Fruit fly (Drosophila melanogaster) whole organism, pupa: ENCODE data around the gene Spn38F.
A peak's percentile ranks its signal among the peaks of the same experiment; 100 is the strongest.

Experiments used
- CG10348 ChIP-seq: fragments of 200-800 bp; sonication (Bioruptor generic); IDR thresholded peaks from 2 replicates; pipeline ENCODE4 v1.3.6; 2022; ENCODE audit warnings: missing biosample characterization, missing genetic modification characterization
- CG12605 ChIP-seq: fragments of 200-800 bp; sonication (Bioruptor generic); IDR thresholded peaks from 2 replicates; pipeline ENCODE4 v1.3.6; 2022; ENCODE audit warnings: missing biosample characterization, missing genetic modification characterization
- CG13204 ChIP-seq: fragments of 200-800 bp; sonication (Bioruptor generic); optimal IDR thresholded peaks from 2 replicates; lab custom pipeline; 2018; ENCODE audit warnings: missing biosample characterization, mild to moderate bottlenecking, missing genetic modification characterization, moderate library complexity
- CG14655 ChIP-seq: fragments of 200-800 bp; sonication (Bioruptor generic); optimal IDR thresholded peaks from 3 replicates; lab custom pipeline; 2017; ENCODE audit warnings: mild to moderate bottlenecking, missing biosample characterization, missing genetic modification reagents, missing genetic modification characterization
- CG15710 ChIP-seq: fragments of 200-800 bp; sonication (Bioruptor generic); optimal IDR thresholded peaks from 2 replicates; lab custom pipeline; 2018; ENCODE audit warnings: missing biosample characterization, mild to moderate bottlenecking, missing genetic modification characterization, moderate library complexity
- CG17806 ChIP-seq: fragments of 200-800 bp; sonication (Bioruptor generic); optimal IDR thresholded peaks from 2 replicates; lab custom pipeline; 2018; ENCODE audit warnings: missing biosample characterization, mild to moderate bottlenecking, missing genetic modification characterization, moderate library complexity
- CG32121 ChIP-seq: fragments of 200-800 bp; sonication (Bioruptor generic); IDR thresholded peaks from 2 replicates; pipeline ENCODE4 v1.3.6; 2022; ENCODE audit warnings: missing biosample characterization, missing genetic modification characterization
- CG34367 ChIP-seq: fragments of 200-800 bp; sonication (Bioruptor generic); optimal IDR thresholded peaks from 2 replicates; lab custom pipeline; 2018; ENCODE audit warnings: missing biosample characterization, mild to moderate bottlenecking, missing genetic modification characterization
- CG4496 ChIP-seq: fragments of 200-800 bp; sonication (Bioruptor generic); IDR thresholded peaks from 3 replicates; pipeline ENCODE4 v1.3.6; 2022; ENCODE audit warnings: missing biosample characterization, missing genetic modification characterization
- CG8159 ChIP-seq: fragments of 200-800 bp; sonication (Bioruptor generic); optimal IDR thresholded peaks from 3 replicates; lab custom pipeline; 2018; ENCODE audit warnings: missing biosample characterization, mild to moderate bottlenecking, missing genetic modification characterization, moderate library complexity
- CG8301 ChIP-seq: fragments of 200-800 bp; sonication (Bioruptor generic); optimal IDR thresholded peaks from 2 replicates; lab custom pipeline; 2018; ENCODE audit warnings: missing biosample characterization, mild to moderate bottlenecking, missing genetic modification characterization
- CG9948 ChIP-seq: fragments of 200-800 bp; sonication (Bioruptor generic); optimal IDR thresholded peaks from 2 replicates; lab custom pipeline; 2018; ENCODE audit warnings: missing biosample characterization, mild to moderate bottlenecking, missing genetic modification characterization, moderate library complexity
- D1 ChIP-seq: fragments of 200-800 bp; sonication (Bioruptor generic); optimal IDR thresholded peaks from 2 replicates; lab custom pipeline; 2018; ENCODE audit warnings: missing biosample characterization, mild to moderate bottlenecking, missing genetic modification characterization, moderate library complexity
- EcR ChIP-seq: fragments of 200-800 bp; sonication (Bioruptor generic); optimal IDR thresholded peaks from 3 replicates; lab custom pipeline; 2019; ENCODE audit warnings: missing biosample characterization, missing genetic modification characterization, mild to moderate bottlenecking, moderate library complexity, missing genetic modification reagents
- Ets98B ChIP-seq: fragments of 200-800 bp; sonication (Bioruptor generic); IDR thresholded peaks from 2 replicates; pipeline ENCODE4 v1.3.6; 2022; ENCODE audit warnings: missing biosample characterization, missing genetic modification characterization
- Pif1A ChIP-seq: fragments of 200-800 bp; sonication (Bioruptor generic); optimal IDR thresholded peaks from 3 replicates; lab custom pipeline; 2016; ENCODE audit warnings: missing biosample characterization, missing genetic modification characterization
- Pif1B ChIP-seq: fragments of 200-800 bp; sonication (Bioruptor generic); optimal IDR thresholded peaks from 3 replicates; lab custom pipeline; 2016; ENCODE audit warnings: missing biosample characterization, missing genetic modification characterization
- Snoo ChIP-seq: fragments of 200-800 bp; sonication (Bioruptor generic); optimal IDR thresholded peaks from 3 replicates; lab custom pipeline; 2017; ENCODE audit warnings: missing biosample characterization, mild to moderate bottlenecking, missing genetic modification characterization, inconsistent platforms
- fd96Ca ChIP-seq: fragments of 200-800 bp; sonication (Bioruptor generic); IDR thresholded peaks from 3 replicates; pipeline ENCODE4 v1.3.6; 2022; ENCODE audit warnings: missing biosample characterization, missing genetic modification characterization
- gl ChIP-seq: fragments of 200-800 bp; sonication (Bioruptor generic); optimal IDR thresholded peaks from 2 replicates; lab custom pipeline; 2018; ENCODE audit warnings: missing biosample characterization, mild to moderate bottlenecking, missing genetic modification characterization
- rn ChIP-seq: fragments of 200-800 bp; sonication (Bioruptor generic); IDR thresholded peaks from 2 replicates; pipeline ENCODE4 v1.3.6; 2022; ENCODE audit warnings: missing biosample characterization, missing genetic modification characterization

The Spn38F gene

DNA sequence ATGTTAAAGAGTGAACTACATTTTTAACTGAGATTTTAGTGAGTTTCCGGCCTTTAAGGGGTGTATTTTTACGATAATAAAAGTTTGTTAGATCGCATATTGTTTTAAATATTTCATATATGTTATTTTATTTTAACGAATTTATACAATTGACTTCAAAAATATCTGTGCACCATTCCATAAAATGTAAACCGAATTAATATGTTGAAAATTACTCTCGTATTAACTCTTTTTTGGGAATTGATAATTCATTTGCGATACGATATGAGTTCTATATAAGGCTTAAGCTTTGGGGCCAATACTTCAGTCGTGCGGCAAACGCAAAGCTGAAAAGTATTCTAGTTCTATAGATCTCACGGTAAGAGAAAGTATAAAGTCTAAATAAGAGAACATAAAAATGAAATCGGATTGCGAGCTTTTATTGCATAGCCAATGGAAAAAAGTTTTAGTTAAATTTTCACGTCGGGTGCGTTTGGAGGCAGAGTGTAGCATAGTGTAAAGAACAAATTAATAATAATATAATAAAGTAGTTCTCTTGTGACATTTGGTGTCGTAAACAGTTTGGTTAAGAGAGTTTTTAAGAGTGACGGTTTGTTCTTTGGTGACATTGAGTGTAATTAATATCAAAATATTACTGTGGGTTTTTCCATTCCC is 13.5 kb downstream of the Spn38F start:
- TF ChIP-seq CG32121 (peak; percentile 10; the same call in 1 of the 2 replicates), CG14655 (GFP tag; lab: Kevin White, UChicago) (no peak)
- TF ChIP-seq, all 21 proteins: peak for 1

DNA sequence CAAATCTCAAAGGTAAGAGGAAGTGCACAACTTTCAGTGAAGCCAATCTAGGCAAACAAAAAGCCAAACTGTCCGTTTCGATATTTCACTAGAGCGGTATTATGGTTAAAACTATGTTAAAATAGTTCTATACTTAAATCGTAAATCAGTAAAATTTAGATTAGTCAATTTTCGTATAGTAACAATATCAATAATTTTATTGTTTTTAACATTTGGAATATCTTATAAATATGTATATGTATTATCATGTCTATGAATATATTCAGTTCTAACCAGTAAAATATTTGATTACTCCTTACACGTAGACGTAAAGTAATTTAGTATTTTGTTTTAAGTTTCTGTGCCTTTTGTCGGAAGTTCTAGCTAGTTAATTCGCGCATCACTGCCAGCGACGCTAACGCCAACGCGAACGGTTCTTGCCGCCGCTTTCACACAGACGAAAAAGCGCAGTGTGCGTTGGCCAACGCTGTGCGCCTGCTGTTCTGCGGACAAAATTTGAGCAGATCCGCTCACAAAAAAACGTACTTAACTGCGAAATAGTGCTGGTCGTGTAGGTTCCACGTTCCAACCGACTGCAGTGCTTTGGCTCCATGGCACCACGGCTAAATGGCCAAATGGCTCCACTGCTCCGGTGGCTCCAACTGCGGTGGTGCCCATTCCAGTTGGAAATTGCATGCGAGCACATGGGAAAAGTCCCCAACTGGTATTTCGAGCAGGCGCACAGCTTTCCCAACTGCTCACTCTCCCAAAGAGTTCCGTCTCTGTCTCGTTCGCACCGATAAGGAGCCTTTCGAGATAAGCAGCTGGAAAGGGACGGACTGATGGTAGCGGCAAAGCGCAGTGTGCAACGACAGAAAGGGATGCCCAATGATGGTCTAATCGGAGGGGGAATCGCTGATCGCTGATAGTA is 14.3 kb downstream of the Spn38F start:
- peak; percentile 69; the same call in 1 of the 2 replicates for TF ChIP-seq Ets98B (GFP tag; lab: Robert Waterston, UW)
- TF ChIP-seq CG8159 (tag; lab: Kevin White, UChicago), result peak; percentile 26
- peak; percentile 94 for TF ChIP-seq CG13204 (GFP tag; lab: Kevin White, UChicago)
- peak; percentile 30 for TF ChIP-seq Pif1B (GFP tag; lab: Kevin White, UChicago)
- peak; percentile 60 for TF ChIP-seq gl (tag; lab: Kevin White, UChicago)
- TF ChIP-seq CG4496 (GFP tag; lab: Robert Waterston, UW), result 0 out of 3 replicates have a peak, but pooled peaks have one; percentile 65
- peak; percentile 72 for TF ChIP-seq EcR (GFP tag; lab: Kevin White, UChicago)
- peak; percentile 8 for TF ChIP-seq Pif1A (GFP tag; lab: Kevin White, UChicago)
- TF ChIP-seq CG32121, result peak; percentile 82
- no peak for TF ChIP-seq CG10348 (GFP tag; lab: Robert Waterston, UW)
- peak; percentile 11; the same call in 2 of the 3 replicates for TF ChIP-seq fd96Ca (GFP tag; lab: Robert Waterston, UW)
- 0 out of 2 replicates have a peak, but pooled peaks have one; percentile 15 for TF ChIP-seq CG12605 (GFP tag; lab: Robert Waterston, UW)
- TF ChIP-seq D1, result no peak
- TF ChIP-seq CG8301, result no peak
- peak; percentile 28 for TF ChIP-seq Snoo (tag; lab: Kevin White, UChicago)
- TF ChIP-seq CG14655 (GFP tag; lab: Kevin White, UChicago), result peak; percentile 45
- no peak for TF ChIP-seq CG15710
- peak; percentile 30 for TF ChIP-seq CG9948 (tag; lab: Kevin White, UChicago)
- no peak for TF ChIP-seq CG34367 (tag; lab: Kevin White, UChicago)

DNA sequence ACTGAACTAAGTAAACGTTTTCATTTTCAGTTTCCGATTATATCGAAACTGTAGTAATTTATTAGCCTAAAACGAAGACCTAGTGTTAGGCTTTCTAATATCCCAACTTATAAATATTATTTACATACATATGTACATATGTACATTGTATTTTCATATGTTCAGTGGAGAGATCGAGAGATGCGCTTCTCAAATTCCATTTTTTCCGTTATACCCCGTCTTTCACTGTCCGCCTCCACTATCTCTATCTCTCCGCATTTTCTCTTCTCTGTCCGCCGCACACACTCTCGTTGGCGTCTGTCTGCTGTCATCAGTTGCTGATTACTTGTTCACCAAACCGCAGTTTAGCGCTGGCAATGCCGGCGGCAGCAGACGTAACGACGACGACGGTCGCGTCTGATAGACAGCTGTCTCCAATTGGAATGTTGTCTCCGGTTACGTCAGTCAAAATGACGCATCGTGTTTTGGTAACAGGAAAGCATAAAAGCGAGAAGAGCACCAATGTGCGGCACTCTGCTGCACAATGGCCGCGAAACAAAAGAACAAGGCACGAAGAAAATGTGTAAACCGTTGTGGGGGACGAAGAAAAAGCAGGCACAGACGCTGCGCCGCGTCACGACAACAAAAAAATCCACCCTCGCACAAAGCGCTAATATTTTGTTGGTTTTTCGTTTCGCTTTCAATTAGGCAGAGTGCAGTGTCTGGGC is 15.1 kb downstream of the Spn38F start, which contains the start of gene CG9331:
Gene CG9331 (plus strand): TSS at position 340 of the 707 bp plus-strand sequence.
- peak; percentile 75; the same call in 1 of the 2 replicates for TF ChIP-seq CG32121
- TF ChIP-seq CG9948 (tag; lab: Kevin White, UChicago), result no peak
- peak; percentile 57 for TF ChIP-seq Ets98B (GFP tag; lab: Robert Waterston, UW)
- no peak for TF ChIP-seq Pif1A (GFP tag; lab: Kevin White, UChicago)
- TF ChIP-seq EcR (GFP tag; lab: Kevin White, UChicago), result peak; percentile 70
- peak; percentile 44; the same call in 1 of the 3 replicates for TF ChIP-seq CG4496 (GFP tag; lab: Robert Waterston, UW)
- TF ChIP-seq fd96Ca (GFP tag; lab: Robert Waterston, UW), result peak; percentile 36; the same call in 1 of the 3 replicates
- peak; percentile 82 for TF ChIP-seq CG13204 (GFP tag; lab: Kevin White, UChicago)

DNA sequence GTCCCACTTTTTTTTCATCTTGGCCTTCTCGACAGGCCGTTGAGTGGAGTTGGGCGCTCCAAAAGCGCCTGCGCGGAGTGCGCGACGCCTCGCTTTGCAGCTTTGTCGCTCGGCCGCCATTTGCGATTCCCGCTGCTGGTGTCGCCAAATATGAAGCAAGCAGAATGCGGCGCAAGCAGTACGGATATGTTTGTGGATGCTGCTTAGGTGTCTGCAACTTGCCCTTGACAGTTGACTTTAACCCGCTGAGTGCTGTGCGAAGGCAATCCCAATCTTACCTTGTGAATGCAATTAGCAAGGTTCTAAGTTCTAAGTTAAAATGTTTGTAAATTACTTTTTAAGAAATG is 15.8 kb downstream of the Spn38F start:
- no peak for TF ChIP-seq CG12605 (GFP tag; lab: Robert Waterston, UW)
- TF ChIP-seq fd96Ca (GFP tag; lab: Robert Waterston, UW), result peak; percentile 81; the same call in 2 of the 3 replicates
- TF ChIP-seq CG4496 (GFP tag; lab: Robert Waterston, UW), result no peak
- TF ChIP-seq CG8159 (tag; lab: Kevin White, UChicago), result peak; percentile 12
- TF ChIP-seq CG8301, result no peak
- peak; percentile 5 for TF ChIP-seq CG13204 (GFP tag; lab: Kevin White, UChicago)
- TF ChIP-seq Pif1B (GFP tag; lab: Kevin White, UChicago), result no peak
- TF ChIP-seq CG32121, result peak; percentile 65
- 0 out of 2 replicates have a peak, but pooled peaks have one; percentile 14 for TF ChIP-seq CG10348 (GFP tag; lab: Robert Waterston, UW)
- TF ChIP-seq CG15710, result peak; percentile 31
- no peak for TF ChIP-seq Snoo (tag; lab: Kevin White, UChicago)
- TF ChIP-seq Ets98B (GFP tag; lab: Robert Waterston, UW), result peak; percentile 63
- no peak for TF ChIP-seq EcR (GFP tag; lab: Kevin White, UChicago)
- no peak for TF ChIP-seq CG34367 (tag; lab: Kevin White, UChicago)
- TF ChIP-seq Pif1A (GFP tag; lab: Kevin White, UChicago), result no peak
- TF ChIP-seq, all 21 proteins: peak for 7

- peak; percentile 54 for TF ChIP-seq CG14655 (GFP tag; lab: Kevin White, UChicago)
- peak; percentile 10 for TF ChIP-seq Snoo (tag; lab: Kevin White, UChicago)
- peak; percentile 46 for TF ChIP-seq CG8301
- TF ChIP-seq Pif1A (GFP tag; lab: Kevin White, UChicago), result peak; percentile 75
- TF ChIP-seq Pif1B (GFP tag; lab: Kevin White, UChicago), result peak; percentile 18
- TF ChIP-seq gl (tag; lab: Kevin White, UChicago), result peak; percentile 26
- peak; percentile 95 for TF ChIP-seq CG13204 (GFP tag; lab: Kevin White, UChicago)
- TF ChIP-seq EcR (GFP tag; lab: Kevin White, UChicago), result peak; percentile 63
- TF ChIP-seq fd96Ca (GFP tag; lab: Robert Waterston, UW), result peak; percentile 33
- no peak for TF ChIP-seq D1
- no peak; the same call in 1 of the 2 replicates for TF ChIP-seq CG12605 (GFP tag; lab: Robert Waterston, UW)
- no peak for TF ChIP-seq CG15710
- TF ChIP-seq CG17806, result peak; percentile 34
- TF ChIP-seq CG8159 (tag; lab: Kevin White, UChicago), result peak; percentile 59
- no peak for TF ChIP-seq CG34367 (tag; lab: Kevin White, UChicago)
- no peak for TF ChIP-seq CG10348 (GFP tag; lab: Robert Waterston, UW)
- TF ChIP-seq rn (GFP tag; lab: Robert Waterston, UW), result no peak
- peak; percentile 52; the same call in 1 of the 2 replicates for TF ChIP-seq CG32121
- no peak for TF ChIP-seq CG9948 (tag; lab: Kevin White, UChicago)
- TF ChIP-seq CG4496 (GFP tag; lab: Robert Waterston, UW), result peak; percentile 86
- peak; percentile 76; the same call in 1 of the 2 replicates for TF ChIP-seq Ets98B (GFP tag; lab: Robert Waterston, UW)
- TF ChIP-seq, all 21 proteins: peak for 14
Observed at dm6 chr2L:20821249-20822024, 16.3 kb downstream of the Spn38F start.
